Worm (Caenorhabditis elegans) whole organism, young adult: ENCODE data around the gene ncx-3.

Experiments used
- F57A8.1 ChIP-seq: fragments of 200-800 bp; sonication (Bioruptor generic); optimal IDR thresholded peaks from 2 replicates; lab custom pipeline; 2018; ENCODE audit warnings: mild to moderate bottlenecking, missing genetic modification characterization, moderate library complexity, missing compliant biosample characterization
- Y53G8AR.9 ChIP-seq: fragments of 200-800 bp; sonication (Bioruptor generic); conservative IDR thresholded peaks from 2 replicates; pipeline ENCODE4 v1.3.6; 2022; ENCODE audit warnings: missing genetic modification reagents, missing genetic modification characterization, missing compliant biosample characterization
- bed-1 ChIP-seq: fragments of 200-800 bp; sonication (Bioruptor generic); IDR thresholded peaks from 2 replicates; pipeline ENCODE4 v1.3.6; 2022; ENCODE audit warnings: missing genetic modification reagents, missing genetic modification characterization, missing compliant biosample characterization
- cebp-2 ChIP-seq: fragments of 200-800 bp; sonication (Bioruptor generic); IDR thresholded peaks from 2 replicates; pipeline ENCODE4 v1.3.6; 2022; ENCODE audit warnings: missing genetic modification characterization, missing compliant biosample characterization
- efl-1 ChIP-seq: fragments of 150-350 bp; optimal IDR thresholded peaks from 2 replicates; lab custom pipeline; 2014; ENCODE audit warnings: missing biosample characterization, missing genetic modification reagents, missing genetic modification characterization
- ets-4 ChIP-seq: fragments of 200-800 bp; sonication (Bioruptor generic); optimal IDR thresholded peaks from 2 replicates; lab custom pipeline; 2018; ENCODE audit warnings: mild to moderate bottlenecking, missing genetic modification characterization, missing compliant biosample characterization
- him-1 ChIP-seq: sonication (generic microtip); optimal IDR thresholded peaks from 2 replicates; lab custom pipeline; 2016; ENCODE audit warnings: missing genotype, missing genetic modification reagents, missing genetic modification characterization, missing compliant biosample characterization
- ztf-18 ChIP-seq: sonication (generic microtip); optimal IDR thresholded peaks from 2 replicates; lab custom pipeline; 2016; ENCODE audit warnings: missing genotype, mild to moderate bottlenecking, missing genetic modification characterization, missing compliant biosample characterization

ncx-3 gene

DNA sequence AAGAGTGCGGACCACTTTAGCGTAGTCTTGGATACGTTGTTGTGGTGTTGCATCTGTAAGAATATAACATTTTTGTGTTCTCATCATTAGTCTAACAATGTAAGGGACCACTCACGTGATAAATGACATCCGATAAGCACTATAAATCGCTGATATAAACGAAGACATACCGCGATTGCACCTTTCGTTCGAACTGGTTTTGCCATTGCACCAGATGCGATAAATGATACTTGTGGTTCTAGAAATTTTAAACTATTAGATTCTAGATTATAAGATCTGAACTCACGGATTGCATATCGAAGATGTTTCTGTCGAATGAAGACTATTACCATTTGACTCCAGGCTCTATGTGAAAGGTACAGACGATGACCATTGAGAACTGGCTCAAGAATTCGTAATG is 54.8 kb downstream of the ncx-3 start:
- no peak for TF ChIP-seq cebp-2 (GFP tag; lab: Robert Waterston, UW)
- no peak for TF ChIP-seq ets-4 (GFP tag; lab: Kevin White, UChicago)
- no peak for TF ChIP-seq him-1 (tag; lab: Kevin White, UChicago)
- no peak for TF ChIP-seq bed-1 (GFP tag; lab: Robert Waterston, UW)
- TF ChIP-seq Y53G8AR.9, result no peak
- no peak for TF ChIP-seq F57A8.1 (GFP tag; lab: Kevin White, UChicago)
- TF ChIP-seq ztf-18 (tag; lab: Kevin White, UChicago), result no peak
- no peak for TF ChIP-seq efl-1 (GFP tag; lab: Kevin White, UChicago)
